Worm (Caenorhabditis elegans) whole organism, young adult: ENCODE measurements around the gene sqst-2.

Source experiments
- ama-1 ChIP-seq, 3 experiments: fragments of 150-350 bp in 1 of 3; sonication (generic microtip) in 2 of 3; optimal IDR thresholded peaks; 2 replicates each; lab custom pipeline; 2014 to 2018; ENCODE audit warnings: missing biosample characterization in 2 of 3, missing genetic modification characterization in 2 of 3, missing genetic modification reagents in 2 of 3
- ccch-3 ChIP-seq: fragments of 200-800 bp; sonication (Bioruptor generic); optimal IDR thresholded peaks from 2 replicates; lab custom pipeline; 2018; ENCODE audit warnings: mild to moderate bottlenecking, missing genetic modification characterization, missing compliant biosample characterization
- nhr-90 ChIP-seq: sonication (generic microtip); optimal IDR thresholded peaks from 2 replicates; lab custom pipeline; 2016; ENCODE audit warnings: missing genotype, mild to moderate bottlenecking, missing genetic modification characterization, missing compliant biosample characterization
- rcor-1 ChIP-seq: fragments of 200-800 bp; sonication (Bioruptor generic); IDR thresholded peaks from 2 replicates; pipeline ENCODE4 v1.3.6; 2022; ENCODE audit warnings: missing genetic modification reagents, missing genetic modification characterization, missing compliant biosample characterization
- unc-62 ChIP-seq: fragments of 150-350 bp; optimal IDR thresholded peaks from 2 replicates; lab custom pipeline; 2014; ENCODE audit warnings: missing biosample characterization, missing genetic modification reagents, missing genetic modification characterization

DNA sequence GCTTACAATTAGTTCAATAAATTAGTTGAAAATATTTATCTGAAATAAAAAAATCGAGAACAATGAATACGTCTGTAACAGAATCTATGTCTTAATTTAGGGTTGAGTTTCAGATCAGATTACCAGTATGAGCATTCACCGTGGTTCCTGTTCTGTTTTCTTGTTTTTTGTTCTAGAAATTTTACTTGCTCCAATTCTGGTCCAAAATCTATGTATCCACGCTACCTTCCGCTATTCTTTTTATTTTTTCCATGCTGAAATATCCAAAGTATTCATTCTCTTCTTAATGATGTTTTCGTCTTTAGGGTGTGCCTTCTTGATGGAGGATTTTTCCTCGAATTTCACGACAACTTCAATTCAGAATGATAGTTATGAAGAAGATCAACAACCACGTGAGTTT, 23.4 kb downstream of the sqst-2 start, which contains the start of gene npr-27:
- no peak for TF ChIP-seq ccch-3 (GFP tag; lab: Kevin White, UChicago)
- TF ChIP-seq rcor-1 (GFP tag; lab: Robert Waterston, UW), result no peak
- no peak for TF ChIP-seq nhr-90
- TF ChIP-seq ama-1 (optimal IDR thresholded peaks at IDR 0.05; lab: Kevin White, UChicago), result no peak
- TF ChIP-seq ama-1 (GFP tag; optimal IDR thresholded peaks at IDR 0.05; lab: Kevin White, UChicago), result no peak
- TF ChIP-seq unc-62 (GFP tag; lab: Kevin White, UChicago), result no peak
